Fruit fly (Drosophila melanogaster): ENCODE results near the gene CG31142.

- no peak for TF ChIP-seq sage (GFP tag; optimal IDR thresholded peaks at IDR 0.05)
- TF ChIP-seq Mio (GFP tag; optimal IDR thresholded peaks at IDR 0.05), result no peak
- TF ChIP-seq tai (GFP tag; optimal IDR thresholded peaks at IDR 0.05), result no peak
- TF ChIP-seq Dfd (GFP tag; optimal IDR thresholded peaks at IDR 0.05), result no peak
- TF ChIP-seq brk (GFP tag; optimal IDR thresholded peaks at IDR 0.05), result no peak
- TF ChIP-seq GATAd (GFP tag; optimal IDR thresholded peaks at IDR 0.05), result no peak
- TF ChIP-seq rgr (GFP tag; optimal IDR thresholded peaks at IDR 0.05), result no peak
- no peak for TF ChIP-seq CG32264 (GFP tag; optimal IDR thresholded peaks at IDR 0.05)
- no peak for TF ChIP-seq usp (GFP tag; optimal IDR thresholded peaks at IDR 0.05)
- no peak for TF ChIP-seq dsf (GFP tag; optimal IDR thresholded peaks at IDR 0.05; ENCODE audit: borderline replicate concordance)
- no peak for TF ChIP-seq sv (GFP tag; optimal IDR thresholded peaks at IDR 0.05)
- TF ChIP-seq Vsx2 (GFP tag; optimal IDR thresholded peaks at IDR 0.05; ENCODE audit: partially characterized antibody), result no peak
- no peak for TF ChIP-seq HLH106 (tag; optimal IDR thresholded peaks at IDR 0.05)
- TF ChIP-seq pan (optimal IDR thresholded peaks at IDR 0.05), result no peak
Measured at dm6 chr3R:23938564-23939122, 9.6 kb downstream of the CG31142 start.
